Fruit fly (Drosophila melanogaster) whole organism, embryonic: ENCODE measurements around the gene CG31548.

ENCODE experiments used
- Abd-B ChIP-seq: fragments of 200-800 bp; sonication (Bioruptor generic); optimal IDR thresholded peaks from 2 replicates; lab custom pipeline; 2018; ENCODE audit warnings: missing biosample characterization, mild to moderate bottlenecking, missing genetic modification characterization, moderate library complexity
- Aef1 ChIP-seq: fragments of 200-800 bp; sonication (Bioruptor generic); IDR thresholded peaks from 3 replicates; pipeline ENCODE4 v1.3.6; 2022; ENCODE audit warnings: missing biosample characterization, missing genetic modification characterization
- CG10431 ChIP-seq: fragments of 200-800 bp; sonication (Bioruptor generic); optimal IDR thresholded peaks from 3 replicates; lab custom pipeline; 2018; ENCODE audit warnings: missing biosample characterization, mild to moderate bottlenecking, missing genetic modification characterization
- CG13894 ChIP-seq: fragments of 200-800 bp; sonication (Bioruptor generic); optimal IDR thresholded peaks from 3 replicates; lab custom pipeline; 2018; ENCODE audit warnings: missing biosample characterization, mild to moderate bottlenecking, missing genetic modification characterization, moderate library complexity
- CG14965 ChIP-seq: fragments of 200-800 bp; sonication (Bioruptor generic); optimal IDR thresholded peaks from 2 replicates; lab custom pipeline; 2016; ENCODE audit warnings: missing biosample characterization, missing genetic modification characterization, borderline replicate concordance
- CG1602 ChIP-seq: fragments of 200-800 bp; sonication (Bioruptor generic); optimal IDR thresholded peaks from 3 replicates; lab custom pipeline; 2016; ENCODE audit warnings: missing biosample characterization, missing genetic modification characterization
- CG2678 ChIP-seq: fragments of 200-800 bp; sonication (Bioruptor generic); optimal IDR thresholded peaks from 3 replicates; lab custom pipeline; 2019; ENCODE audit warnings: missing biosample characterization, mild to moderate bottlenecking, missing genetic modification characterization, moderate library complexity
- CG2889 ChIP-seq: fragments of 200-800 bp; sonication (Bioruptor generic); IDR thresholded peaks from 3 replicates; pipeline ENCODE4 v1.3.6; 2022; ENCODE audit warnings: missing biosample characterization, missing genetic modification characterization
- CG6175 ChIP-seq: fragments of 200-800 bp; sonication (Bioruptor generic); IDR thresholded peaks from 3 replicates; pipeline ENCODE4 v1.3.6; 2022; ENCODE audit warnings: missing biosample characterization, missing genetic modification characterization
- CG7357 ChIP-seq: fragments of 200-800 bp; sonication (Bioruptor generic); IDR thresholded peaks from 3 replicates; pipeline ENCODE4 v1.3.6; 2022; ENCODE audit warnings: missing biosample characterization, missing genetic modification characterization
- CG8359 ChIP-seq: fragments of 200-800 bp; sonication (Bioruptor generic); optimal IDR thresholded peaks from 2 replicates; lab custom pipeline; 2017; ENCODE audit warnings: missing biosample characterization, mild to moderate bottlenecking, missing genetic modification characterization, borderline replicate concordance
- CoRest ChIP-seq: fragments of 200-800 bp; sonication (Bioruptor generic); optimal IDR thresholded peaks from 3 replicates; lab custom pipeline; 2018; ENCODE audit warnings: missing biosample characterization, mild to moderate bottlenecking, missing genetic modification characterization, moderate library complexity
- D19A ChIP-seq: fragments of 200-800 bp; optimal IDR thresholded peaks from 3 replicates; lab custom pipeline; 2019; ENCODE audit warnings: missing biosample characterization, mild to moderate bottlenecking, missing genetic modification characterization, moderate library complexity
- Dbx ChIP-seq: fragments of 200-800 bp; sonication (Bioruptor generic); IDR thresholded peaks from 3 replicates; pipeline ENCODE4 v1.3.6; 2022; ENCODE audit warnings: missing biosample characterization, missing genetic modification characterization
- Dip2 ChIP-seq: fragments of 200-800 bp; sonication (Bioruptor generic); IDR thresholded peaks from 2 replicates; pipeline ENCODE4 v1.3.6; 2022; ENCODE audit warnings: missing biosample characterization, missing genetic modification characterization
- E2f2 ChIP-seq: fragments of 200-800 bp; sonication (Bioruptor generic); IDR thresholded peaks from 2 replicates; pipeline ENCODE4 v1.3.6; 2022; ENCODE audit warnings: missing biosample characterization, missing genetic modification characterization
- HLHmδ ChIP-seq: fragments of 200-800 bp; sonication (Bioruptor generic); optimal IDR thresholded peaks from 2 replicates; lab custom pipeline; 2018; ENCODE audit warnings: missing biosample characterization, mild to moderate bottlenecking, missing genetic modification characterization, moderate library complexity
- Mad ChIP-seq: fragments of 200-800 bp; sonication (Bioruptor generic); optimal IDR thresholded peaks from 2 replicates; lab custom pipeline; 2016; ENCODE audit warnings: missing biosample characterization, missing genetic modification characterization
- Nf-YB ChIP-seq: fragments of 200-800 bp; sonication (Bioruptor generic); optimal IDR thresholded peaks from 3 replicates; lab custom pipeline; 2019; ENCODE audit warnings: missing biosample characterization, mild to moderate bottlenecking, missing genetic modification characterization, moderate library complexity
- Oli ChIP-seq: fragments of 200-800 bp; sonication (Bioruptor generic); optimal IDR thresholded peaks from 2 replicates; lab custom pipeline; 2018; ENCODE audit warnings: missing biosample characterization, mild to moderate bottlenecking, missing genetic modification characterization, moderate library complexity
- Optix ChIP-seq: fragments of 200-800 bp; sonication (Bioruptor generic); IDR thresholded peaks from 3 replicates; pipeline ENCODE4 v1.3.6; 2022; ENCODE audit warnings: missing biosample characterization, missing genetic modification characterization
- Ptx1 ChIP-seq: fragments of 200-800 bp; sonication (Bioruptor generic); IDR thresholded peaks from 2 replicates; pipeline ENCODE4 v1.3.6; 2022; ENCODE audit warnings: missing biosample characterization, missing genetic modification characterization
- Ravus ChIP-seq: fragments of 200-800 bp; sonication (Bioruptor generic); IDR thresholded peaks from 2 replicates; pipeline ENCODE4 v1.3.6; 2022; ENCODE audit warnings: missing biosample characterization, missing genetic modification characterization
- Scr ChIP-seq: fragments of 200-800 bp; sonication (Bioruptor generic); IDR thresholded peaks from 2 replicates; pipeline ENCODE4 v1.3.6; 2022; ENCODE audit warnings: missing biosample characterization, missing genetic modification characterization; ENCODE audit not compliant: partially characterized antibody
- Six4 ChIP-seq: fragments of 200-800 bp; sonication (Bioruptor generic); optimal IDR thresholded peaks from 2 replicates; lab custom pipeline; 2016; ENCODE audit warnings: missing biosample characterization, missing genetic modification characterization
- Spps ChIP-seq: fragments of 200-800 bp; sonication (Bioruptor generic); optimal IDR thresholded peaks from 2 replicates; lab custom pipeline; 2018; ENCODE audit warnings: missing biosample characterization, mild to moderate bottlenecking, missing genetic modification characterization
- Usf ChIP-seq: fragments of 200-800 bp; sonication (Bioruptor generic); optimal IDR thresholded peaks from 2 replicates; lab custom pipeline; 2017; ENCODE audit warnings: missing genotype, missing biosample characterization, missing genetic modification characterization
- abd-A ChIP-seq: fragments of 200-800 bp; sonication (Bioruptor generic); optimal IDR thresholded peaks from 3 replicates; lab custom pipeline; 2019; ENCODE audit warnings: missing biosample characterization, mild to moderate bottlenecking, missing genetic modification characterization, moderate library complexity
- bcd ChIP-seq: fragments of 200-800 bp; sonication (Bioruptor generic); optimal IDR thresholded peaks from 2 replicates; lab custom pipeline; 2017; ENCODE audit warnings: missing biosample characterization, mild to moderate bottlenecking, missing genetic modification characterization
- bowl ChIP-seq: fragments of 200-800 bp; sonication (Bioruptor generic); IDR thresholded peaks from 2 replicates; pipeline ENCODE4 v1.3.6; 2022; ENCODE audit warnings: missing biosample characterization, missing genetic modification characterization
- cato ChIP-seq: fragments of 200-800 bp; sonication (Bioruptor generic); optimal IDR thresholded peaks from 2 replicates; lab custom pipeline; 2016; ENCODE audit warnings: missing biosample characterization, missing genetic modification characterization, borderline replicate concordance
- exex ChIP-seq: fragments of 200-800 bp; sonication (Bioruptor generic); optimal IDR thresholded peaks from 4 replicates; lab custom pipeline; 2018; ENCODE audit warnings: missing biosample characterization, mild to moderate bottlenecking, missing genetic modification characterization, moderate library complexity
- grn ChIP-seq: fragments of 200-800 bp; sonication (Bioruptor generic); optimal IDR thresholded peaks from 3 replicates; lab custom pipeline; 2017; ENCODE audit warnings: missing biosample characterization, missing genetic modification characterization
- her ChIP-seq: fragments of 200-800 bp; sonication (Bioruptor generic); optimal IDR thresholded peaks from 2 replicates; lab custom pipeline; 2016; ENCODE audit warnings: missing biosample characterization, missing genetic modification characterization
- hkb ChIP-seq, 2 experiments: fragments of 200-800 bp in 1 of 2; fragments of >200 bp in 1 of 2; sonication (Bioruptor generic) in 1 of 2; IDR thresholded peaks in 1 of 2; optimal IDR thresholded peaks in 1 of 2; 2 replicates each; pipeline versions ENCODE4 v1.3.6 to Lab custom; 2017 to 2022; ENCODE audit warnings: missing biosample characterization in 1 of 2, missing genetic modification characterization in 1 of 2
- mirr ChIP-seq: fragments of 200-800 bp; sonication (Bioruptor generic); optimal IDR thresholded peaks from 3 replicates; lab custom pipeline; 2018; ENCODE audit warnings: missing biosample characterization, mild to moderate bottlenecking, missing genetic modification characterization
- nerfin-1 ChIP-seq: fragments of 200-800 bp; sonication (Bioruptor generic); optimal IDR thresholded peaks from 3 replicates; lab custom pipeline; 2019; ENCODE audit warnings: missing biosample characterization, mild to moderate bottlenecking, missing genetic modification characterization, moderate library complexity
- nmo ChIP-seq: fragments of 200-800 bp; sonication (Bioruptor generic); optimal IDR thresholded peaks from 2 replicates; lab custom pipeline; 2018; ENCODE audit warnings: missing biosample characterization, mild to moderate bottlenecking, missing genetic modification characterization, moderate library complexity
- odd ChIP-seq: fragments of 200-800 bp; sonication (Bioruptor generic); optimal IDR thresholded peaks from 2 replicates; lab custom pipeline; 2017; ENCODE audit warnings: missing biosample characterization, mild to moderate bottlenecking, missing genetic modification characterization
- org-1 ChIP-seq: fragments of 200-800 bp; sonication (Bioruptor generic); optimal IDR thresholded peaks from 2 replicates; lab custom pipeline; 2017; ENCODE audit warnings: missing biosample characterization, missing genetic modification characterization
- pb ChIP-seq: fragments of 200-800 bp; sonication (Bioruptor generic); optimal IDR thresholded peaks from 3 replicates; lab custom pipeline; 2016; ENCODE audit warnings: missing biosample characterization, missing genetic modification characterization
- pum ChIP-seq: fragments of 200-800 bp; sonication (Bioruptor generic); optimal IDR thresholded peaks from 2 replicates; lab custom pipeline; 2016; ENCODE audit warnings: missing biosample characterization, missing genetic modification characterization
- schlank ChIP-seq: fragments of 200-800 bp; sonication (Bioruptor generic); optimal IDR thresholded peaks from 2 replicates; lab custom pipeline; 2018; ENCODE audit warnings: missing biosample characterization, mild to moderate bottlenecking, missing genetic modification characterization
- ssp ChIP-seq: fragments of 200-800 bp; sonication (Bioruptor generic); IDR thresholded peaks from 2 replicates; pipeline ENCODE4 v1.3.6; 2022; ENCODE audit warnings: missing biosample characterization, missing genetic modification characterization
- tap ChIP-seq: fragments of 200-800 bp; optimal IDR thresholded peaks from 3 replicates; lab custom pipeline; 2019; ENCODE audit warnings: missing biosample characterization, mild to moderate bottlenecking, missing genetic modification characterization, moderate library complexity
- tin ChIP-seq: fragments of 200-800 bp; sonication (Bioruptor generic); optimal IDR thresholded peaks from 3 replicates; lab custom pipeline; 2016; ENCODE audit warnings: missing biosample characterization, missing genetic modification characterization
- ttk ChIP-seq: fragments of 200-800 bp; sonication (Bioruptor generic); IDR thresholded peaks from 2 replicates; pipeline ENCODE4 v2.1.2; 2022; ENCODE audit warnings: missing biosample characterization, missing genetic modification characterization
- tup ChIP-seq: fragments of 200-800 bp; sonication (Bioruptor generic); optimal IDR thresholded peaks from 2 replicates; lab custom pipeline; 2016; ENCODE audit warnings: missing biosample characterization, mild to moderate bottlenecking, missing genetic modification characterization, moderate library complexity
- yki ChIP-seq: fragments of >200 bp; optimal IDR thresholded peaks from 3 replicates; lab custom pipeline; 2018
- zen ChIP-seq: fragments of 200-800 bp; sonication (Bioruptor generic); optimal IDR thresholded peaks from 3 replicates; lab custom pipeline; 2018; ENCODE audit warnings: missing biosample characterization, mild to moderate bottlenecking, missing genetic modification characterization, moderate library complexity

Gene CG31548

dm6 chr3R:5654692-5655181 is 18.1 kb upstream of the CG31548 start, which contains the start of the genes elm and MED27 (continued):
- TF ChIP-seq HLHmδ, result peak; percentile 94
- TF ChIP-seq CG7357 (GFP tag; lab: Robert Waterston, UW), result peak; percentile 87
- TF ChIP-seq mirr (GFP tag; lab: Kevin White, UChicago), result peak; percentile 51
- peak; percentile 94 for TF ChIP-seq pum (GFP tag; lab: Kevin White, UChicago)
- peak; percentile 89 for TF ChIP-seq ttk (GFP tag; lab: Robert Waterston, UW)
- peak; percentile 85 for TF ChIP-seq Six4 (GFP tag; lab: Kevin White, UChicago)
- TF ChIP-seq Oli (tag; lab: Kevin White, UChicago), result peak; percentile 86
- TF ChIP-seq CG2889, result peak; percentile 90
- TF ChIP-seq Ptx1 (GFP tag; lab: Robert Waterston, UW), result peak; percentile 97
- 0 out of 2 replicates have a peak, but pooled peaks have one; percentile 42 for TF ChIP-seq bowl (GFP tag; lab: Robert Waterston, UW)
- peak; percentile 87 for TF ChIP-seq Usf (GFP tag; lab: Kevin White, UChicago)
- TF ChIP-seq E2f2 (GFP tag; lab: Robert Waterston, UW), result peak; percentile 69
- peak; percentile 71 for TF ChIP-seq Ravus
- peak; percentile 49 for TF ChIP-seq odd (GFP tag; lab: Kevin White, UChicago)
- peak; percentile 75 for TF ChIP-seq pb (GFP tag; lab: Kevin White, UChicago)
- peak; percentile 55 for TF ChIP-seq CG10431 (GFP tag; lab: Kevin White, UChicago)
- TF ChIP-seq Dip2 (GFP tag; lab: Robert Waterston, UW), result no peak
- no peak for TF ChIP-seq abd-A (tag; lab: Kevin White, UChicago)
- TF ChIP-seq tap (tag; lab: Kevin White, UChicago), result peak; percentile 62
- peak; percentile 95 for TF ChIP-seq CoRest (tag; lab: Kevin White, UChicago)
- peak; percentile 96 for TF ChIP-seq CG1602 (GFP tag; lab: Kevin White, UChicago)
- peak; percentile 93 for TF ChIP-seq CG2678 (tag; lab: Kevin White, UChicago)
- TF ChIP-seq Scr (GFP tag; lab: Robert Waterston, UW), result peak; percentile 98
- peak; percentile 81 for TF ChIP-seq D19A (tag; lab: Kevin White, UChicago)
- peak; percentile 61 for TF ChIP-seq org-1 (GFP tag; lab: Kevin White, UChicago)
- TF ChIP-seq tin, result peak; percentile 96
- TF ChIP-seq Abd-B (GFP tag; lab: Kevin White, UChicago), result peak; percentile 97
- TF ChIP-seq CG14965 (GFP tag; lab: Kevin White, UChicago), result peak; percentile 25
- TF ChIP-seq zen, result peak; percentile 94
- TF ChIP-seq CG13894 (tag; lab: Kevin White, UChicago), result peak; percentile 92
- TF ChIP-seq cato (GFP tag; lab: Kevin White, UChicago), result peak; percentile 91
- TF ChIP-seq Spps, result peak; percentile 81
- TF ChIP-seq CG6175 (GFP tag; lab: Robert Waterston, UW), result peak; percentile 77; the same call in 2 of the 3 replicates
- peak; percentile 91 for TF ChIP-seq ssp (GFP tag; lab: Robert Waterston, UW)

dm6 chr3R:5653887-5654286 is 17.2 kb upstream of the CG31548 start:
- TF ChIP-seq Optix (GFP tag; lab: Robert Waterston, UW) (no peak), yki (lab: Kevin White, UChicago) (no peak), grn (peak; percentile 36), tup (no peak), nerfin-1 (tag; lab: Kevin White, UChicago) (no peak), hkb (optimal IDR thresholded peaks at IDR 0.05; lab: Kevin White, UChicago) (no peak), hkb (GFP tag; IDR thresholded peaks at IDR 0.05; lab: Robert Waterston, UW) (peak; percentile 20), exex (tag; lab: Kevin White, UChicago) (peak; percentile 98), nmo (no peak), CG2678 (tag; lab: Kevin White, UChicago) (no peak), her (GFP tag; lab: Kevin White, UChicago) (no peak), E2f2 (GFP tag; lab: Robert Waterston, UW) (peak; percentile 9; the same call in 1 of the 2 replicates), schlank (tag; lab: Kevin White, UChicago) (no peak), CG8359 (GFP tag; lab: Kevin White, UChicago) (no peak), bcd (GFP tag; lab: Kevin White, UChicago) (no peak), Aef1 (no peak), Mad (GFP tag; lab: Kevin White, UChicago) (no peak), Nf-YB (no peak), Dbx (GFP tag; lab: Robert Waterston, UW) (peak; percentile 14; the same call in 1 of the 3 replicates)
